Fruit fly (Drosophila melanogaster) whole organism, embryonic: ENCODE measurements around the gene wds.

Experiments
- Adf1 ChIP-seq: fragments of 200-800 bp; sonication (Bioruptor generic); IDR thresholded peaks from 2 replicates; pipeline ENCODE4 v1.3.6; 2022; ENCODE audit warnings: missing biosample characterization, missing genetic modification characterization
- Aef1 ChIP-seq: fragments of 200-800 bp; sonication (Bioruptor generic); IDR thresholded peaks from 3 replicates; pipeline ENCODE4 v1.3.6; 2022; ENCODE audit warnings: missing biosample characterization, missing genetic modification characterization
- Atf6 ChIP-seq: fragments of 200-800 bp; sonication (Bioruptor generic); IDR thresholded peaks from 2 replicates; pipeline ENCODE4 v1.3.6; 2022; ENCODE audit warnings: missing biosample characterization, missing genetic modification characterization
- Blimp-1 ChIP-seq: fragments of 200-800 bp; sonication (Bioruptor generic); optimal IDR thresholded peaks from 3 replicates; lab custom pipeline; 2018; ENCODE audit warnings: missing biosample characterization, missing genetic modification characterization, mild to moderate bottlenecking, moderate library complexity, missing genetic modification reagents
- CG10979 ChIP-seq: fragments of 200-800 bp; sonication (Bioruptor generic); optimal IDR thresholded peaks from 2 replicates; lab custom pipeline; 2018; ENCODE audit warnings: missing biosample characterization, mild to moderate bottlenecking, missing genetic modification characterization, moderate library complexity
- CG12236 ChIP-seq: fragments of 200-800 bp; sonication (Bioruptor generic); optimal IDR thresholded peaks from 2 replicates; lab custom pipeline; 2016; ENCODE audit warnings: missing biosample characterization, missing genetic modification characterization
- CG13624 ChIP-seq: fragments of 200-800 bp; sonication (Bioruptor generic); optimal IDR thresholded peaks from 2 replicates; lab custom pipeline; 2016; ENCODE audit warnings: missing biosample characterization, missing genetic modification characterization
- CG14667 ChIP-seq: fragments of 200-800 bp; sonication (Bioruptor generic); IDR thresholded peaks from 2 replicates; pipeline ENCODE4 v1.3.6; 2022; ENCODE audit warnings: missing biosample characterization, missing genetic modification characterization
- CG1792 ChIP-seq: fragments of 200-800 bp; sonication (Bioruptor generic); optimal IDR thresholded peaks from 2 replicates; lab custom pipeline; 2016; ENCODE audit warnings: missing biosample characterization, missing genetic modification characterization
- CG2199 ChIP-seq: fragments of 200-800 bp; sonication (Bioruptor generic); IDR thresholded peaks from 3 replicates; pipeline ENCODE4 v1.3.6; 2022; ENCODE audit warnings: missing biosample characterization, missing genetic modification characterization
- CG3065 ChIP-seq: fragments of 200-800 bp; sonication (Bioruptor generic); optimal IDR thresholded peaks from 2 replicates; lab custom pipeline; 2016; ENCODE audit warnings: missing biosample characterization, missing genetic modification characterization
- CG4282 ChIP-seq: fragments of 200-800 bp; sonication (Bioruptor generic); optimal IDR thresholded peaks from 2 replicates; lab custom pipeline; 2016; ENCODE audit warnings: missing biosample characterization, missing genetic modification characterization
- CG5953 ChIP-seq: fragments of 200-800 bp; sonication (Bioruptor generic); IDR thresholded peaks from 2 replicates; pipeline ENCODE4 v1.3.6; 2022; ENCODE audit warnings: missing biosample characterization, missing genetic modification characterization
- CG7786 ChIP-seq: fragments of 200-800 bp; sonication (Bioruptor generic); optimal IDR thresholded peaks from 2 replicates; lab custom pipeline; 2016; ENCODE audit warnings: missing biosample characterization, missing genetic modification characterization
- CG8359 ChIP-seq: fragments of 200-800 bp; sonication (Bioruptor generic); optimal IDR thresholded peaks from 2 replicates; lab custom pipeline; 2017; ENCODE audit warnings: missing biosample characterization, mild to moderate bottlenecking, missing genetic modification characterization, borderline replicate concordance
- CG8765 ChIP-seq: fragments of 200-800 bp; sonication (Bioruptor generic); IDR thresholded peaks from 2 replicates; pipeline ENCODE4 v1.3.6; 2022; ENCODE audit warnings: missing biosample characterization, missing genetic modification characterization
- CG8944 ChIP-seq: fragments of 200-800 bp; sonication (Bioruptor generic); optimal IDR thresholded peaks from 3 replicates; lab custom pipeline; 2016; ENCODE audit warnings: missing biosample characterization, missing genetic modification characterization
- CG9437 ChIP-seq: fragments of 200-800 bp; sonication (Bioruptor generic); optimal IDR thresholded peaks from 2 replicates; lab custom pipeline; 2018; ENCODE audit warnings: missing biosample characterization, mild to moderate bottlenecking, missing genetic modification characterization
- CG9817 ChIP-seq: fragments of 200-800 bp; sonication (Bioruptor generic); optimal IDR thresholded peaks from 2 replicates; lab custom pipeline; 2018; ENCODE audit warnings: missing biosample characterization, mild to moderate bottlenecking, missing genetic modification characterization, moderate library complexity
- Dref ChIP-seq: fragments of 200-800 bp; sonication (Bioruptor generic); IDR thresholded peaks from 2 replicates; pipeline ENCODE4 v1.3.6; 2022; ENCODE audit warnings: missing biosample characterization, missing genetic modification characterization
- E2f2 ChIP-seq: fragments of 200-800 bp; sonication (Bioruptor generic); IDR thresholded peaks from 2 replicates; pipeline ENCODE4 v1.3.6; 2022; ENCODE audit warnings: missing biosample characterization, missing genetic modification characterization
- Fer1 ChIP-seq: fragments of 200-800 bp; sonication (Bioruptor generic); optimal IDR thresholded peaks from 2 replicates; lab custom pipeline; 2017; ENCODE audit warnings: missing biosample characterization, mild to moderate bottlenecking, missing genetic modification characterization
- GATAe ChIP-seq: fragments of 200-800 bp; sonication (Bioruptor generic); conservative IDR thresholded peaks from 2 replicates; pipeline ENCODE4 v1.3.6; 2022; ENCODE audit warnings: missing biosample characterization, missing genetic modification characterization
- HLH3B ChIP-seq: fragments of 200-800 bp; sonication (Bioruptor generic); IDR thresholded peaks from 2 replicates; pipeline ENCODE4 v1.3.6; 2022; ENCODE audit warnings: missing biosample characterization, missing genetic modification characterization
- Lhr ChIP-seq: fragments of 200-800 bp; sonication (Bioruptor generic); optimal IDR thresholded peaks from 3 replicates; lab custom pipeline; 2017; ENCODE audit warnings: mild to moderate bottlenecking, missing biosample characterization, missing genetic modification reagents, missing genetic modification characterization
- Med ChIP-seq: fragments of 200-800 bp; sonication (Bioruptor generic); peaks from one replicate; lab custom pipeline; 2016; ENCODE audit warnings: missing biosample characterization, missing genetic modification characterization, mild to moderate bottlenecking, inconsistent platforms, moderate library complexity
- NfI ChIP-seq: fragments of 200-800 bp; sonication (Bioruptor generic); optimal IDR thresholded peaks from 3 replicates; lab custom pipeline; 2018; ENCODE audit warnings: missing biosample characterization, mild to moderate bottlenecking, missing genetic modification characterization, moderate library complexity
- Opbp ChIP-seq: fragments of 200-800 bp; sonication (Bioruptor generic); IDR thresholded peaks from 3 replicates; pipeline ENCODE4 v1.3.6; 2022; ENCODE audit warnings: missing biosample characterization, missing genetic modification characterization; ENCODE audit not compliant: partially characterized antibody
- Pdp1 ChIP-seq, 2 experiments: fragments of 200-800 bp; sonication (Bioruptor generic); optimal IDR thresholded peaks; 3 replicates each; lab custom pipeline; 2016; ENCODE audit warnings: missing biosample characterization in 2 of 2, missing genetic modification characterization in 2 of 2, mild to moderate bottlenecking in 1 of 2, moderate library complexity in 1 of 2
- Scr ChIP-seq: fragments of 200-800 bp; sonication (Bioruptor generic); IDR thresholded peaks from 2 replicates; pipeline ENCODE4 v1.3.6; 2022; ENCODE audit warnings: missing biosample characterization, missing genetic modification characterization; ENCODE audit not compliant: partially characterized antibody
- Six4 ChIP-seq: fragments of 200-800 bp; sonication (Bioruptor generic); optimal IDR thresholded peaks from 2 replicates; lab custom pipeline; 2016; ENCODE audit warnings: missing biosample characterization, missing genetic modification characterization
- Sry-β ChIP-seq: fragments of 200-800 bp; sonication (Bioruptor generic); optimal IDR thresholded peaks from 2 replicates; lab custom pipeline; 2018; ENCODE audit warnings: missing biosample characterization, mild to moderate bottlenecking, missing genetic modification characterization, moderate library complexity
- ash1 ChIP-seq: fragments of 200-800 bp; sonication (Bioruptor generic); optimal IDR thresholded peaks from 2 replicates; lab custom pipeline; 2018; ENCODE audit warnings: missing biosample characterization, mild to moderate bottlenecking, missing genetic modification characterization
- cg ChIP-seq: fragments of 200-800 bp; sonication (Bioruptor generic); optimal IDR thresholded peaks from 3 replicates; lab custom pipeline; 2019; ENCODE audit warnings: missing biosample characterization, mild to moderate bottlenecking, missing genetic modification characterization, moderate library complexity
- chif ChIP-seq, 2 experiments: fragments of 200-800 bp; sonication (Bioruptor generic); optimal IDR thresholded peaks; 3 replicates each; lab custom pipeline; 2016; ENCODE audit warnings: missing biosample characterization in 2 of 2, missing genetic modification characterization in 2 of 2
- dm ChIP-seq: fragments of 200-800 bp; sonication (Bioruptor generic); optimal IDR thresholded peaks from 3 replicates; lab custom pipeline; 2016; ENCODE audit warnings: missing biosample characterization, missing genetic modification characterization
- esg ChIP-seq: fragments of 200-800 bp; sonication (Bioruptor generic); conservative IDR thresholded peaks from 2 replicates; pipeline ENCODE4 v1.3.6; 2022; ENCODE audit warnings: missing biosample characterization, missing genetic modification characterization
- eyg ChIP-seq: fragments of 200-800 bp; sonication (Bioruptor generic); optimal IDR thresholded peaks from 3 replicates; lab custom pipeline; 2016; ENCODE audit warnings: missing biosample characterization, missing genetic modification characterization
- her ChIP-seq: fragments of 200-800 bp; sonication (Bioruptor generic); optimal IDR thresholded peaks from 2 replicates; lab custom pipeline; 2016; ENCODE audit warnings: missing biosample characterization, missing genetic modification characterization
- knrl ChIP-seq: fragments of 200-800 bp; sonication (Bioruptor generic); IDR thresholded peaks from 3 replicates; pipeline ENCODE4 v1.3.6; 2022; ENCODE audit warnings: missing biosample characterization, missing genetic modification characterization; ENCODE audit not compliant: partially characterized antibody
- lbe ChIP-seq: fragments of 200-800 bp; sonication (Bioruptor generic); optimal IDR thresholded peaks from 2 replicates; lab custom pipeline; 2016; ENCODE audit warnings: missing biosample characterization, mild to moderate bottlenecking, missing genetic modification characterization
- lov ChIP-seq, 2 experiments: fragments of 200-800 bp in 1 of 2; fragments of >200 bp in 1 of 2; sonication (Bioruptor generic) in 1 of 2; IDR thresholded peaks in 1 of 2; optimal IDR thresholded peaks in 1 of 2; 2 replicates in 1 of 2; 3 replicates in 1 of 2; pipeline versions ENCODE4 v1.3.6 to Lab custom; 2017 to 2022; ENCODE audit warnings: missing biosample characterization in 1 of 2, missing genetic modification characterization in 1 of 2
- mirr ChIP-seq: fragments of 200-800 bp; sonication (Bioruptor generic); optimal IDR thresholded peaks from 3 replicates; lab custom pipeline; 2018; ENCODE audit warnings: missing biosample characterization, mild to moderate bottlenecking, missing genetic modification characterization
- oc ChIP-seq: fragments of 200-800 bp; sonication (Bioruptor generic); optimal IDR thresholded peaks from 2 replicates; lab custom pipeline; 2018; ENCODE audit warnings: missing biosample characterization, mild to moderate bottlenecking, missing genetic modification characterization, moderate library complexity
- otp ChIP-seq: fragments of 200-800 bp; sonication (Bioruptor generic); IDR thresholded peaks from 3 replicates; pipeline ENCODE4, ENCODE4 v1.3.6; 2022; ENCODE audit warnings: missing biosample characterization, missing genetic modification characterization
- pfk ChIP-seq: fragments of 200-800 bp; sonication (Bioruptor generic); optimal IDR thresholded peaks from 2 replicates; lab custom pipeline; 2018; ENCODE audit warnings: missing biosample characterization, mild to moderate bottlenecking, missing genetic modification characterization, moderate library complexity
- row ChIP-seq: fragments of 200-800 bp; sonication (Bioruptor generic); IDR thresholded peaks from 3 replicates; pipeline ENCODE4 v1.3.6; 2022; ENCODE audit warnings: missing biosample characterization, missing genetic modification characterization
- sd ChIP-seq: fragments of 200-800 bp; sonication (Bioruptor generic); optimal IDR thresholded peaks from 3 replicates; lab custom pipeline; 2018; ENCODE audit warnings: missing biosample characterization, mild to moderate bottlenecking, missing genetic modification characterization, moderate library complexity
- sug ChIP-seq: fragments of 200-800 bp; optimal IDR thresholded peaks from 2 replicates; lab custom pipeline; 2019; ENCODE audit warnings: missing biosample characterization, mild to moderate bottlenecking, missing genetic modification characterization, moderate library complexity
- trem ChIP-seq: fragments of 200-800 bp; optimal IDR thresholded peaks from 3 replicates; lab custom pipeline; 2019; ENCODE audit warnings: missing biosample characterization, mild to moderate bottlenecking, missing genetic modification characterization, moderate library complexity
- wek ChIP-seq: fragments of 200-800 bp; sonication (Bioruptor generic); optimal IDR thresholded peaks from 3 replicates; lab custom pipeline; 2018; ENCODE audit warnings: missing biosample characterization, mild to moderate bottlenecking, missing genetic modification characterization, moderate library complexity

Gene wds

dm6 chrX:2590607-2591006, 4.8 kb downstream of the wds start (continued):
- TF ChIP-seq CG5953 (GFP tag; lab: Robert Waterston, UW) (no peak), Adf1 (GFP tag; lab: Robert Waterston, UW) (peak; percentile 52; the same call in 1 of the 2 replicates), CG8359 (GFP tag; lab: Kevin White, UChicago) (no peak), Six4 (no peak), CG8765 (GFP tag; lab: Robert Waterston, UW) (no peak), wek (no peak), CG13624 (no peak), Lhr (no peak), Blimp-1 (GFP tag; lab: Kevin White, UChicago) (no peak), E2f2 (GFP tag; lab: Robert Waterston, UW) (no peak), oc (no peak), Opbp (no peak), Dref (GFP tag; lab: Robert Waterston, UW) (no peak), knrl (no peak), Aef1 (GFP tag; lab: Robert Waterston, UW) (no peak), Med (peak; percentile 79), CG10979 (no peak), otp (no peak), CG9817 (tag; lab: Kevin White, UChicago) (no peak), CG12236 (no peak), HLH3B (no peak), cg (GFP tag; lab: Kevin White, UChicago) (peak; percentile 4), sug (tag; lab: Kevin White, UChicago) (peak; percentile 78), Scr (GFP tag; lab: Robert Waterston, UW) (no peak), Sry-β (GFP tag; lab: Kevin White, UChicago) (no peak), chif (GFP tag; optimal IDR thresholded peaks at IDR 0.05; lab: Kevin White, UChicago) (no peak), trem (tag; lab: Kevin White, UChicago) (no peak), CG1792 (GFP tag; lab: Kevin White, UChicago) (no peak), pfk (GFP tag; lab: Kevin White, UChicago) (no peak), GATAe (GFP tag; lab: Robert Waterston, UW) (peak; percentile 50; the same call in 1 of the 2 replicates), lbe (GFP tag; lab: Kevin White, UChicago) (no peak), CG4282 (GFP tag; lab: Kevin White, UChicago) (no peak), Pdp1 (GFP tag; optimal IDR thresholded peaks at IDR 0.05; lab: Kevin White, UChicago) (peak in 1 of 2 experiments; percentile 40), CG7786 (GFP tag; lab: Kevin White, UChicago) (no peak), mirr (GFP tag; lab: Kevin White, UChicago) (peak; percentile 39), Atf6 (GFP tag; lab: Robert Waterston, UW) (0 out of 2 replicates have a peak, but pooled peaks have one; percentile 8)

dm6 chrX:2591315-2591999, 5.7 kb downstream of the wds start:
- TF ChIP-seq CG3065, result no peak
- TF ChIP-seq CG8944, result no peak
- TF ChIP-seq CG14667 (GFP tag; lab: Robert Waterston, UW), result no peak
- no peak for TF ChIP-seq her (GFP tag; lab: Kevin White, UChicago)
- 0 out of 2 replicates have a peak, but pooled peaks have one; percentile 16 for TF ChIP-seq esg (GFP tag; lab: Robert Waterston, UW)
- no peak for TF ChIP-seq lov (optimal IDR thresholded peaks at IDR 0.05; lab: Kevin White, UChicago)
- TF ChIP-seq lov (GFP tag; IDR thresholded peaks at IDR 0.05; lab: Robert Waterston, UW), result no peak
- TF ChIP-seq CG2199 (GFP tag; lab: Robert Waterston, UW), result no peak
- peak; percentile 39 for TF ChIP-seq Fer1
- TF ChIP-seq ash1 (GFP tag; lab: Kevin White, UChicago), result no peak
- TF ChIP-seq row, result peak; percentile 53; the same call in 2 of the 3 replicates
- TF ChIP-seq CG9437 (GFP tag; lab: Kevin White, UChicago), result peak; percentile 31
- TF ChIP-seq sd, result peak; percentile 45
- TF ChIP-seq eyg, result no peak
- TF ChIP-seq dm (GFP tag; lab: Kevin White, UChicago), result no peak
- TF ChIP-seq NfI (GFP tag; lab: Kevin White, UChicago), result peak; percentile 35
- TF ChIP-seq Med, result peak; percentile 75
